Worm (Caenorhabditis elegans) whole organism, L4 larva: ENCODE results near the gene str-193.

Source experiments
- Y5F2A.4 ChIP-seq: fragments of 200-800 bp; sonication (Bioruptor generic); optimal IDR thresholded peaks from 2 replicates; lab custom pipeline; 2018; ENCODE audit warnings: mild to moderate bottlenecking, missing genetic modification characterization, missing compliant biosample characterization
- Y75B8A.6 ChIP-seq: fragments of 200-800 bp; sonication (Bioruptor generic); IDR thresholded peaks from 2 replicates; pipeline ENCODE4 v1.3.6; 2022; ENCODE audit warnings: missing genetic modification reagents, missing genetic modification characterization, missing compliant biosample characterization
- ZK337.2 ChIP-seq: fragments of 200-800 bp; sonication (Bioruptor generic); IDR thresholded peaks from 2 replicates; pipeline ENCODE4 v1.3.6; 2022; ENCODE audit warnings: missing genetic modification reagents, missing genetic modification characterization, missing compliant biosample characterization
- aha-1 ChIP-seq: fragments of 150-350 bp; peaks from one replicate; lab custom pipeline; 2014; ENCODE audit warnings: missing biosample characterization, missing genetic modification characterization
- aly-2 ChIP-seq: sonication (generic microtip); optimal IDR thresholded peaks from 2 replicates; lab custom pipeline; 2018; ENCODE audit warnings: missing biosample characterization, missing genetic modification characterization
- ceh-20 ChIP-seq: fragments of 200-800 bp; sonication (Bioruptor generic); IDR thresholded peaks from 2 replicates; pipeline ENCODE4 v1.3.6; 2022; ENCODE audit warnings: missing genetic modification reagents, missing genetic modification characterization, missing compliant biosample characterization
- ceh-28 ChIP-seq: fragments of 150-350 bp; optimal IDR thresholded peaks from 2 replicates; lab custom pipeline; 2014; ENCODE audit warnings: missing biosample characterization, missing genetic modification reagents, missing genetic modification characterization
- ceh-62 ChIP-seq: sonication (generic microtip); optimal IDR thresholded peaks from 2 replicates; lab custom pipeline; 2017; ENCODE audit warnings: missing biosample characterization, missing genetic modification characterization
- ceh-82 ChIP-seq: sonication (generic microtip); optimal IDR thresholded peaks from 2 replicates; lab custom pipeline; 2017; ENCODE audit warnings: missing biosample characterization, missing genetic modification characterization
- daf-16 ChIP-seq, 3 experiments: sonication (generic microtip); optimal IDR thresholded peaks; 2 replicates each; lab custom pipeline; 2016 to 2017; ENCODE audit warnings: missing genetic modification characterization in 3 of 3, missing genetic modification reagents in 3 of 3, mild to moderate bottlenecking in 2 of 3, missing compliant biosample characterization in 2 of 3, missing biosample characterization in 1 of 3, moderate library complexity in 1 of 3
- daf-8 ChIP-seq: fragments of 200-800 bp; sonication (Bioruptor generic); IDR thresholded peaks from 2 replicates; pipeline ENCODE4 v1.3.6; 2022; ENCODE audit warnings: missing genetic modification characterization, missing compliant biosample characterization
- dmd-6 ChIP-seq: fragments of 200-800 bp; sonication (Bioruptor generic); IDR thresholded peaks from 2 replicates; pipeline ENCODE4 v1.3.6; 2022; ENCODE audit warnings: missing genetic modification reagents, missing genetic modification characterization, missing compliant biosample characterization
- dve-1 ChIP-seq: sonication (generic microtip); optimal IDR thresholded peaks from 2 replicates; lab custom pipeline; 2017; ENCODE audit warnings: antibody characterized with exemption, mild to moderate bottlenecking, missing genetic modification characterization, missing compliant biosample characterization; ENCODE audit not compliant: insufficient read depth
- hif-1 ChIP-seq, 2 experiments: sonication (generic microtip); optimal IDR thresholded peaks; 2 replicates each; lab custom pipeline; 2016 to 2017; ENCODE audit warnings: missing compliant biosample characterization in 2 of 2, missing genetic modification characterization in 2 of 2, missing genetic modification reagents in 2 of 2, missing genotype in 2 of 2, mild to moderate bottlenecking in 1 of 2
- hlh-30 ChIP-seq: sonication (generic microtip); optimal IDR thresholded peaks from 2 replicates; lab custom pipeline; 2017; ENCODE audit warnings: antibody characterized with exemption, mild to moderate bottlenecking, missing genetic modification characterization, missing compliant biosample characterization; ENCODE audit not compliant: insufficient read depth
- hmg-1.1 ChIP-seq: fragments of 200-800 bp; sonication (Bioruptor generic); IDR thresholded peaks from 2 replicates; pipeline ENCODE4 v1.3.6; 2022; ENCODE audit warnings: missing genetic modification reagents, missing genetic modification characterization, missing compliant biosample characterization
- lim-7 ChIP-seq: fragments of 200-800 bp; sonication (Bioruptor generic); IDR thresholded peaks from 2 replicates; pipeline ENCODE4 v1.3.6; 2022; ENCODE audit warnings: missing genetic modification characterization, missing compliant biosample characterization
- lin-13 ChIP-seq: fragments of 150-350 bp; optimal IDR thresholded peaks from 2 replicates; lab custom pipeline; 2014; ENCODE audit warnings: missing biosample characterization, missing genetic modification reagents, missing genetic modification characterization
- lin-39 ChIP-seq: fragments of 150-350 bp; optimal IDR thresholded peaks from 2 replicates; lab custom pipeline; 2014; ENCODE audit warnings: missing biosample characterization, missing genetic modification reagents, missing genetic modification characterization
- madf-5 ChIP-seq, 2 experiments: fragments of 200-800 bp; sonication (Bioruptor generic); IDR thresholded peaks; 2 replicates each; pipeline ENCODE4 v1.3.6; 2022; ENCODE audit warnings: missing compliant biosample characterization in 2 of 2, missing genetic modification characterization in 2 of 2
- mep-1 ChIP-seq: fragments of 150-350 bp; sonication (generic microtip); optimal IDR thresholded peaks from 3 replicates; lab custom pipeline; 2014; ENCODE audit warnings: missing biosample characterization, missing genetic modification characterization
- mxl-2 ChIP-seq: fragments of 200-800 bp; sonication (Bioruptor generic); conservative IDR thresholded peaks from 2 replicates; pipeline ENCODE4 v1.3.6; 2022; ENCODE audit warnings: missing genetic modification reagents, missing genetic modification characterization, missing compliant biosample characterization
- mxl-3 ChIP-seq: fragments of 200-800 bp; sonication (Bioruptor generic); optimal IDR thresholded peaks from 2 replicates; lab custom pipeline; 2018; ENCODE audit warnings: mild to moderate bottlenecking, missing genetic modification characterization, missing compliant biosample characterization
- nhr-102 ChIP-seq: sonication (generic microtip); optimal IDR thresholded peaks from 2 replicates; lab custom pipeline; 2016; ENCODE audit warnings: mild to moderate bottlenecking, missing genetic modification characterization, moderate library complexity, missing compliant biosample characterization
- nhr-237 ChIP-seq: sonication (generic microtip); optimal IDR thresholded peaks from 2 replicates; lab custom pipeline; 2017; ENCODE audit warnings: missing biosample characterization, missing genetic modification characterization
- nhr-28 ChIP-seq: fragments of 150-350 bp; optimal IDR thresholded peaks from 2 replicates; lab custom pipeline; 2014; ENCODE audit warnings: missing biosample characterization, missing genetic modification characterization
- nhr-6 ChIP-seq: fragments of 150-350 bp; optimal IDR thresholded peaks from 2 replicates; lab custom pipeline; 2014; ENCODE audit warnings: missing biosample characterization, missing genetic modification characterization
- nhr-77 ChIP-seq: fragments of 150-350 bp; optimal IDR thresholded peaks from 2 replicates; lab custom pipeline; 2014; ENCODE audit warnings: missing biosample characterization, missing genetic modification characterization
- pqm-1 ChIP-seq: sonication (generic microtip); optimal IDR thresholded peaks from 2 replicates; lab custom pipeline; 2017; ENCODE audit warnings: missing biosample characterization, missing genetic modification characterization
- snpc-4 ChIP-seq: fragments of 150-350 bp; optimal IDR thresholded peaks from 2 replicates; lab custom pipeline; 2014; ENCODE audit warnings: missing biosample characterization, missing genetic modification characterization
- spr-3 ChIP-seq: fragments of 200-800 bp; sonication (Bioruptor generic); optimal IDR thresholded peaks from 2 replicates; lab custom pipeline; 2018; ENCODE audit warnings: mild to moderate bottlenecking, missing genetic modification characterization, missing compliant biosample characterization
- tra-1 ChIP-seq: fragments of 200-800 bp; sonication (Bioruptor generic); IDR thresholded peaks from 2 replicates; pipeline ENCODE4 v1.3.6; 2022; ENCODE audit warnings: missing genetic modification reagents, missing genetic modification characterization, missing compliant biosample characterization
- unc-62 ChIP-seq, 3 experiments: fragments of 150-350 bp in 1 of 3; sonication (generic microtip); optimal IDR thresholded peaks in 2 of 3; peaks in 1 of 3; 1 replicate in 1 of 3; 2 replicates in 2 of 3; lab custom pipeline; 2014 to 2017; ENCODE audit warnings: missing biosample characterization in 3 of 3, missing genetic modification characterization in 3 of 3, missing genetic modification reagents in 3 of 3, missing genotype in 1 of 3
- vab-7 ChIP-seq: fragments of 200-800 bp; sonication (Bioruptor generic); IDR thresholded peaks from 2 replicates; pipeline ENCODE4 v1.3.6; 2022; ENCODE audit warnings: missing genetic modification reagents, missing genetic modification characterization, missing compliant biosample characterization
- zfp-2 ChIP-seq: sonication (generic microtip); optimal IDR thresholded peaks from 2 replicates; lab custom pipeline; 2016; ENCODE audit warnings: mild to moderate bottlenecking, missing genetic modification characterization, missing compliant biosample characterization
- ztf-11 ChIP-seq: fragments of 150-350 bp; optimal IDR thresholded peaks from 2 replicates; lab custom pipeline; 2014; ENCODE audit warnings: missing biosample characterization, missing genetic modification characterization

The str-193 gene

DNA sequence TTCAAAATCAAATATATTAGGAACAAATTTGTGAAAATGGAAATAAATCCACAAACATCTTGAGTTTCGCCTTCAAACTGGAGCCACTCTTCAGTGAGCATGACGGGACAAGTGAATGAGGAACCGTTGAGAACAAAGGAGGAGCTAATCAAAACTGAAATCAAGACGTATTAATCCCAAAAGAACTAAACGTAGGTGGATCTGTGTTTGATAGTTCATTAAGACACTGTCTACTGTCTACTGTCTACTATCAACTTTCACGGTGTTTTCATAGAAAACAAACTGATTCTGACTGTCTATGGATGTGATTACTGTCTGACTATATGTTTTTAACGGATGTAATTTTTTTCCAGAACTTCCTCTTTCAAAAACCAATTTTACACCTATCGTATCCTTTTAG, at the start of gene str-193:
Gene str-193, minus strand, starts transcription at position 101 of the 400 bp plus-strand sequence.
- TF ChIP-seq Y75B8A.6 (GFP tag; lab: Robert Waterston, UW), result no peak
- peak in 1 of 2 experiments; percentile 6 for TF ChIP-seq unc-62 (GFP tag; optimal IDR thresholded peaks at IDR 0.05 in 1 of 2; lab: Kevin White, UChicago)
- no peak for TF ChIP-seq unc-62 (tag; optimal IDR thresholded peaks at IDR 0.05; lab: Kevin White, UChicago)

DNA sequence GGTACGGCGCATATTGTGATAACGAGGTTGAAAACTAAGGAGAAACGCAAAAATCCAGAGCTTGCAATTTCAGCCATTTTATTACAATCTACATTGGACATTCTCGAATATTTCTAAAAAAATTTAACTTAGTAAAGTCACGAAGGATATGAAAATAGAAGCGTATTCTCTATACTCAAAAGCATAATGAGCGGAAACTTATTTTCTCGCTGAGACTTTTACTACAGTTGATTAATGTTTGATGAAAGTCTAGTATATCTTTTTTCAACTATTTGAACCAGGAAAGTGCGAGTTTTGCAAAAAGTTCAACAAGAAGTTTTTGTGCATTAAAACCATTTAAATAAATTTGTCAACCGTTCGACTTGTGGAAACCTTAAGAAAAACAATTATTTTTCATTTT, 49.7 kb upstream of the str-193 start, which contains the start of gene srab-18:
Gene srab-18, minus strand, starts transcription at position 101 of the 400 bp plus-strand sequence.
- TF ChIP-seq aha-1 (tag; lab: Kevin White, UChicago), result peak; percentile 16
- TF ChIP-seq lin-13 (GFP tag; lab: Kevin White, UChicago), result no peak
- TF ChIP-seq lin-39 (tag; lab: Kevin White, UChicago), result no peak
- no peak for TF ChIP-seq snpc-4
- no peak for TF ChIP-seq hif-1 (tag; optimal IDR thresholded peaks at IDR 0.05; lab: Kevin White, UChicago)

DNA sequence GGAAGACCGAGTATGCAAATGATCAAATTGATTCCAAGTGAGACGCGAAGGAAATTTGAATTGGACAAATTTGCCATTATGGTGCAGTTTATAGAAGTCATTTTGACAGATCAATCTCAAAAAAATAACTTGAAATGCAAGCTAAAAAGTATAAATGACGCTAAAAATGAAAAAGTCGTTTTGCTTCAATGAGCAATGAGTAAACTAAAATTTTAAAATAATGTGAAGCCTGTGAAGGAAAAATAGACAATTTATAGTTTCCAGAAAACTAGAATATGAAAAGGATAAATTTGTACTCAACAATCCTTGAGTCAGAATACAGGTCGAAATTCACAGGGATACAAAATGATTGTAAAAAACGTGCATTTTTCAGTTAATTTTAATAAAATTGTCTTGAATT, 46.7 kb upstream of the str-193 start, which contains the start of gene srab-17:
Gene srab-17, minus strand, starts transcription at position 101 of the 400 bp plus-strand sequence.
- TF ChIP-seq vab-7, result no peak
- no peak for TF ChIP-seq ceh-82 (tag; lab: Kevin White, UChicago)
- TF ChIP-seq madf-5 (GFP tag; IDR thresholded peaks at IDR 0.05; lab: Robert Waterston, UW), result no peak
- no peak for TF ChIP-seq nhr-77
- no peak for TF ChIP-seq ceh-20 (GFP tag; lab: Robert Waterston, UW)
- no peak for TF ChIP-seq nhr-237 (tag; lab: Kevin White, UChicago)
- TF ChIP-seq ceh-62 (tag; lab: Kevin White, UChicago), result no peak
- TF ChIP-seq mxl-2 (GFP tag; lab: Robert Waterston, UW), result no peak
- no peak for TF ChIP-seq zfp-2 (tag; lab: Kevin White, UChicago)
- TF ChIP-seq nhr-6, result no peak
- TF ChIP-seq Y5F2A.4 (GFP tag; lab: Kevin White, UChicago), result no peak
- TF ChIP-seq ZK337.2 (GFP tag; lab: Robert Waterston, UW), result no peak
- no peak for TF ChIP-seq mxl-3 (GFP tag; lab: Kevin White, UChicago)
- no peak for TF ChIP-seq spr-3
- TF ChIP-seq lim-7 (GFP tag; lab: Robert Waterston, UW), result no peak

DNA sequence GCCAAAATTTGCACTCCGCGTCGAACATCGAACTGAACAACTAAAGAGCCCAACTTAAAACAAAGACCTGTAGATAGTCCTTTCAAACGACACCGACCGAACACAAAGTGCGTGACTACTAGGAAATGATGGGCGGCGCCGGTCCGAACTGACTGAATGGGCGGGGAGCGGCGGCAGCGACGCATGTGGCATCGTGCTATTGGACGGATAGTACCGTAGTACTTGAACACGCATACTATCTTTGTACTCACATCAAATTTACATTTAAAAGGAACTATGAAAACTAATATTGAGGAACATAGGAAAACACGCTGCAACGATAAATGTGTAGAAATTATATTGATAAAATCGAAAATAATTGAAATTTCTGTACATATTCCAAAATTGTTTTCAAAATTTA, 38.7 kb upstream of the str-193 start:
- TF ChIP-seq pqm-1 (tag; lab: Kevin White, UChicago), result no peak
- TF ChIP-seq hlh-30 (tag; lab: Kevin White, UChicago), result no peak
- TF ChIP-seq aha-1 (tag; lab: Kevin White, UChicago), result peak; percentile 50

DNA sequence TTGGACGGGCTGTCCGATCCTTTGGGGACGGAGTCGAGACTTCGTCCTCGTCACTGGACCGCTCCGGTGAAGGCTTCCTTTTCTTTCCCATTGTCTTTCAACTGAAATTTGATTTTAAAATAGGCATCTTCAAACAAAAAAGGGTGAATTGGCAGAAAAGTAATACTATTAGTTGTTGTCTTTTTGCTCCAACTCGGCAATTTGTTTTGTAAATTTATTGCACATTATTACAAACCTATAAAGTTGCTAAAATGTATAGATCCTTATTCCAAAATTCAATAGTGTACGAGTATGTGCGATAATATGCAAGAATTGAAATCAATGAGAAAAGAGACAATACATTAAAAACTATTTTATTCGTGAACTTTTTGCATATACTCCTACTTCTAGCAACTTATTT, 38.2 kb upstream of the str-193 start, which contains the start of gene lsy-12:
Gene lsy-12, minus strand, starts transcription at position 101 of the 400 bp plus-strand sequence.
- TF ChIP-seq tra-1 (GFP tag; lab: Robert Waterston, UW) (no peak), lim-7 (GFP tag; lab: Robert Waterston, UW) (no peak), spr-3 (no peak), hmg-1.1 (GFP tag; lab: Robert Waterston, UW) (no peak), unc-62 (GFP tag; optimal IDR thresholded peaks at IDR 0.05 in 1 of 2; lab: Kevin White, UChicago) (no peak), unc-62 (tag; optimal IDR thresholded peaks at IDR 0.05; lab: Kevin White, UChicago) (no peak), ceh-28 (tag; lab: Kevin White, UChicago) (no peak), aly-2 (tag; lab: Kevin White, UChicago) (no peak), nhr-102 (tag; lab: Kevin White, UChicago) (no peak), daf-8 (GFP tag; lab: Robert Waterston, UW) (no peak), ztf-11 (tag; lab: Kevin White, UChicago) (no peak)

DNA sequence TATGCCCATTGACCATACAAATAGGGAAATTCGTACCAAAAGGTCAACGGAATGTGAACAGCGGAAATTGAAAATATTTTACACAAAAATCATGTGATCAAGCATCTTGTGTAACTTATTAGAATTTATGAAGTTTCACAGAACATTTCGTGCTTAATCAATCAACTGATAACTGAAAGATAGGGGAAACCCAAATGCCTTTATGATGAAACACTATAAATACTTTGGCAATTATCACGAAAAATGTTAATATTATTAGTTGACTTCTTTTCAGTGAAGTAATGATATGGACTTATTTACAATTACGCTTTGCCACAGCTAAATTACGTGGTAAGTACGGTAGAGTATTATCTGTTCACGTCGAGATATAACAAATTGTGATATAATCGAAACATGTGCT, 35.4 kb upstream of the str-193 start:
- no peak for TF ChIP-seq mep-1 (tag; lab: Kevin White, UChicago)
- peak; percentile 78 for TF ChIP-seq nhr-28
- no peak for TF ChIP-seq daf-16 (GFP tag; optimal IDR thresholded peaks at IDR 0.05; lab: Kevin White, UChicago)
- peak; percentile 59 for TF ChIP-seq daf-16 (tag; optimal IDR thresholded peaks at IDR 0.05; lab: Kevin White, UChicago)
- peak; percentile 46 for TF ChIP-seq dve-1 (tag; lab: Kevin White, UChicago)
- peak; percentile 1 for TF ChIP-seq hlh-30 (tag; lab: Kevin White, UChicago)
- TF ChIP-seq dmd-6 (GFP tag; lab: Robert Waterston, UW), result 0 out of 2 replicates have a peak, but pooled peaks have one; percentile 22
- TF ChIP-seq, all 104 proteins: peak for 5
